Fruit fly (Drosophila melanogaster): ENCODE results near the gene Septin1.

Gene Septin1

DNA sequence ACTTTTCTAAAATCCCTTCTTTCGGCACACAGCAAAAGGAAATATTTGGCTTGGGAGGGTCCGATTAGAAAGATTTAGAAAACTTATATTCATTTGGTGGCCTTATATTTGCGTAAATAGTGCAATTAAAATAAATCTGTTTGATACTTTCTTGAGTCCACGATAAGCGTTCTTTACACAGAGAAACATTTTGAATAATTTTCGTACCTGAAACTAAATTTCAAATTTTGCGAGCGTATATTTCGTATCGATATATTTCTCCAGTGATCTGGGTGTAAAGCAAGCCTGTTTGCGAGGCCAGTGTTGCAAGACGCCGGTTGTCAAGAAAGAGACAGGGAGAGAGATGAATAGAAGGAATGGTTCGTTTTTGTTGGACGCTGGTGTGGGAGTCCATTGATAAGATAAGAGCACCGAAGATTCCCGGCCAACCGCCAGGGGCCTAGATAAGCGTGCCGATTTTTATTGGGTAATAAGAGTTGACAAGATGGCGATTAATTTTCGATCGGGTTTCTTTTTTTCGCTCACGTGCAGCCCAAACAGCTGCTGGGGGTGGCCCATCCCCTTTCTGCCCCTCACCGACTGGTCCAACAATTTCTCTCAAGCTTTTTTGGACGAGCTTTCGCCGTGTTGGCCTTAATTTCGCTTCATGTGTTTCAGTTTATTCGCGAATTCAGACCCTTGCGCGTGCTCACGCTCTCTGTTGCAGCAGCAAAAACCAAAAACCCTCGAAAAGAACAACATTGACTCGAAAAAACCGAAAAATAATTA is 15.8 kb downstream of the Septin1 start, which contains the start of gene slgA (continued):
- TF ChIP-seq chinmo (GFP tag; IDR thresholded peaks at IDR 0.05; ENCODE audit: partially characterized antibody) (peak; percentile 62; the same call in 1 of the 4 replicates), seq (GFP tag; IDR thresholded peaks at IDR 0.05) (no peak), croc (GFP tag; conservative IDR thresholded peaks at IDR 0.05) (no peak), bcd (GFP tag; optimal IDR thresholded peaks at IDR 0.05) (peak; percentile 29), Poxn (GFP tag; IDR thresholded peaks at IDR 0.05) (no peak)

DNA sequence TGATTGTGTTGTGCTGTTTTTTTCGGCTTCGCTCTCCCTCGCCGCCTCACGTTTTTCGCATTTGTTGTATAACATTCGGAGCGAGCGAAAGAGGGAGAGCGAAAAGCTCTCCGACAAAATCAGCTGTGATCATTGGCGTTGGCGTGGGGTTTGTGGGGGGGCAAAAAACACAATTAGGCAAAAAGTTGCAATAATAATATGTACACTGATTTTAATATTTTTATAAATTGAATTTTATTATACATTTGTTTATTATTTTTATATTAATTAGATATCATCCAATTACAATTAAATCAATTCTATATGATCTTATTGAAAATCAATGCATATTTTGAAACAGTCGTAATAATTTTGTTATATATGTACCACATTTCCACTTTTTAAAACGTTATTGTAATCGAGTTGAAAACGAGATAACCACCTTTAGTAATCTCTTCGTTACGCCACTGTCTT is 17.5 kb downstream of the Septin1 start:
- TF ChIP-seq z (GFP tag; IDR thresholded peaks at IDR 0.05), result no peak
- TF ChIP-seq dm (GFP tag; optimal IDR thresholded peaks at IDR 0.05), result no peak
- TF ChIP-seq CG15479 (GFP tag; optimal IDR thresholded peaks at IDR 0.05), result no peak
- peak; percentile 63 for TF ChIP-seq slbo (GFP tag; IDR thresholded peaks at IDR 0.05)
- no peak for TF ChIP-seq pum (GFP tag; optimal IDR thresholded peaks at IDR 0.05)
- peak; percentile 37 for TF ChIP-seq CG12391 (tag; optimal IDR thresholded peaks at IDR 0.05)
- peak; percentile 75 for TF ChIP-seq CG2678 (tag; optimal IDR thresholded peaks at IDR 0.05)
- TF ChIP-seq bcd (GFP tag; optimal IDR thresholded peaks at IDR 0.05), result peak; percentile 37
- peak; percentile 49 for TF ChIP-seq CG10147 (GFP tag; optimal IDR thresholded peaks at IDR 0.05)
- TF ChIP-seq dan (GFP tag; IDR thresholded peaks at IDR 0.05), result no peak
- TF ChIP-seq CG18619 (GFP tag; optimal IDR thresholded peaks at IDR 0.05), result peak; percentile 43
- TF ChIP-seq Asciz (GFP tag; optimal IDR thresholded peaks at IDR 0.05), result peak; percentile 29
- TF ChIP-seq Trl (optimal IDR thresholded peaks at IDR 0.05), result peak; percentile 20 to 48
- TF ChIP-seq Trl (GFP tag; optimal IDR thresholded peaks at IDR 0.05), result no peak
- peak; percentile 57 for TF ChIP-seq PHDP (tag; optimal IDR thresholded peaks at IDR 0.05)
- TF ChIP-seq hkb (optimal IDR thresholded peaks at IDR 0.05), result no peak
- TF ChIP-seq hkb (GFP tag; IDR thresholded peaks at IDR 0.05), result 0 out of 2 replicates have a peak, but pooled peaks have one; percentile 7
- no peak for TF ChIP-seq CG17912 (GFP tag; optimal IDR thresholded peaks at IDR 0.05)
- no peak for TF ChIP-seq Opbp (GFP tag; IDR thresholded peaks at IDR 0.05; ENCODE audit: partially characterized antibody)
- TF ChIP-seq Med (GFP tag), result peak; percentile 70
- peak; percentile 47 for TF ChIP-seq Sox102F (GFP tag; optimal IDR thresholded peaks at IDR 0.05)
- TF ChIP-seq Hr3 (GFP tag; optimal IDR thresholded peaks at IDR 0.05), result peak; percentile 40
- TF ChIP-seq jumu (GFP tag; optimal IDR thresholded peaks at IDR 0.05), result no peak
- TF ChIP-seq Eip74EF (GFP tag; optimal IDR thresholded peaks at IDR 0.05), result peak in 1 of 2 experiments; percentile 8
- no peak for TF ChIP-seq CG31388 (GFP tag; optimal IDR thresholded peaks at IDR 0.05)
- TF ChIP-seq CG9215 (GFP tag; IDR thresholded peaks at IDR 0.05), result 0 out of 2 replicates have a peak, but pooled peaks have one; percentile 25
- TF ChIP-seq CG7987 (GFP tag; optimal IDR thresholded peaks at IDR 0.05), result no peak
- TF ChIP-seq CG17359 (tag; optimal IDR thresholded peaks at IDR 0.05), result peak; percentile 41
- no peak for TF ChIP-seq B-H2 (GFP tag; optimal IDR thresholded peaks at IDR 0.05)
- TF ChIP-seq Oli (tag; optimal IDR thresholded peaks at IDR 0.05), result peak; percentile 45
- 0 out of 2 replicates have a peak, but pooled peaks have one; percentile 24 for TF ChIP-seq al (GFP tag; IDR thresholded peaks at IDR 0.05)
- TF ChIP-seq stc (GFP tag; IDR thresholded peaks at IDR 0.05), result no peak
- peak; percentile 2 for TF ChIP-seq CG3995 (GFP tag; optimal IDR thresholded peaks at IDR 0.05)
- TF ChIP-seq ind (GFP tag; optimal IDR thresholded peaks at IDR 0.05), result peak; percentile 31
- TF ChIP-seq Abd-B (GFP tag; optimal IDR thresholded peaks at IDR 0.05), result no peak
- TF ChIP-seq CG6813 (GFP tag; optimal IDR thresholded peaks at IDR 0.05), result peak; percentile 19
- no peak for TF ChIP-seq maf-S (GFP tag; optimal IDR thresholded peaks at IDR 0.05)
- TF ChIP-seq Xrp1 (GFP tag; IDR thresholded peaks at IDR 0.05), result peak; percentile 41; the same call in 1 of the 2 replicates
- TF ChIP-seq tgo (GFP tag; IDR thresholded peaks at IDR 0.05), result peak; percentile 35; the same call in 1 of the 3 replicates
- TF ChIP-seq Gug (GFP tag; IDR thresholded peaks at IDR 0.05), result peak; percentile 36; the same call in 1 of the 4 replicates
- no peak for TF ChIP-seq CG12219 (GFP tag; optimal IDR thresholded peaks at IDR 0.05)
- peak; percentile 53; the same call in 2 of the 3 replicates for TF ChIP-seq row (GFP tag; IDR thresholded peaks at IDR 0.05)
- no peak for TF ChIP-seq Stat92E (GFP tag; optimal IDR thresholded peaks at IDR 0.05)

All from whole organism, embryonic.